Fruit fly (Drosophila melanogaster) whole organism, wandering third instar larva: Measurements from ENCODE around the gene Fdx2.

Experiments
- Hnf4 ChIP-seq: fragments of 200-800 bp; sonication (Bioruptor generic); optimal IDR thresholded peaks from 2 replicates; lab custom pipeline; 2016; ENCODE audit warnings: missing biosample characterization, mild to moderate bottlenecking, missing genetic modification characterization
- OdsH ChIP-seq: fragments of 200-800 bp; sonication (Bioruptor generic); optimal IDR thresholded peaks from 2 replicates; lab custom pipeline; 2016; ENCODE audit warnings: missing biosample characterization, mild to moderate bottlenecking, missing genetic modification characterization
- Sp1 ChIP-seq: fragments of 200-800 bp; sonication (Bioruptor generic); optimal IDR thresholded peaks from 3 replicates; lab custom pipeline; 2019; ENCODE audit warnings: missing biosample characterization, mild to moderate bottlenecking, missing genetic modification characterization, moderate library complexity
- dl ChIP-seq, 2 experiments: fragments of 175-275, 200-275 bp in 1 of 2; fragments of 200-275 bp in 1 of 2; sonication (Bioruptor generic); optimal IDR thresholded peaks; lab custom pipeline; 2018; ENCODE audit warnings: mild to moderate bottlenecking in 2 of 2, missing biosample characterization in 2 of 2, missing genetic modification characterization in 2 of 2, moderate library complexity in 2 of 2; ENCODE audit not compliant: partially characterized antibody in 2 of 2, insufficient read depth in 1 of 2
- lola ChIP-seq: fragments of >200 bp; optimal IDR thresholded peaks from 2 replicates; lab custom pipeline; 2017; ENCODE audit warnings: missing biosample characterization, missing genetic modification characterization
- pan ChIP-seq: fragments of >200 bp; optimal IDR thresholded peaks from 2 replicates; lab custom pipeline; 2017
- woc ChIP-seq: sonication (Bioruptor generic); optimal IDR thresholded peaks from 2 replicates; lab custom pipeline; 2016; ENCODE audit warnings: missing biosample characterization, mild to moderate bottlenecking, missing genetic modification characterization

DNA sequence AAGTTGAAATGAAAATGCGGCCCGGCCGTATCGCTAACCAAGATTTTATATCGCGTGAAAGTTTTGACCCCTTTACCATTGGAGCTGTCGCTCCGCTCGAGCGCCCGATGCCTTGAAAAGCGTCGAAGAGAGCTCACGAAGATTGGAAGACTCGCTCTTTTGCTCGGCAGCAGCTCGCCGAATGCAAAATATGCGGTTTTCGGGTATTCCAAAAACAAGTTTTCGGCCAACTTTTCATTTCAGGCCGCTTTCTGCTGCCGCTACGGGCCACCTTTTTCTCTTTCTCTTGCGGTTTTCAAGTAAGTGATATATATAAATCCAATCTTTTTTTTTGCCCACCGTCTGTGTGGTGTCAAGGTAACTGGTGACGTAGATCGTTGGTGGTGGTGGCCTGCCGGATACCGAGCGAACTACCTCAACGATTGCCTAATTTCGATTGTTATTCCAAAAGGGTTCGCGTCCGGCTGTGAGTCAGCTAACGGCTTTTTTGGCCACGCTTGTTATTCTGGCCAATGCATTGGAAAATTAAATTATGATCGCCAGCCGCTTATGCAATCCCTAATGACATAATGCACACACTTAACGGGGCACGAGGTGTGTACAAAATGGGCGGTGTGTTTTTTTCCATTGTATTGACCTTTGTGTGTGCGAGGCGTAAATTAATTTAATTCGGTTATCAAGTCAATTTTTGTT, 15.6 kb downstream of the Fdx2 start, which contains the start of gene dyl:
- no peak for TF ChIP-seq lola (GFP tag; lab: Kevin White, UChicago)
- no peak for TF ChIP-seq OdsH (GFP tag; lab: Kevin White, UChicago)
- no peak for TF ChIP-seq dl (GFP tag; optimal IDR thresholded peaks at IDR 0.05; lab: Kevin White, UChicago; ENCODE audit: insufficient read depth in 1 of 2, partially characterized antibody in 2 of 2)
- no peak for TF ChIP-seq woc (GFP tag; lab: Kevin White, UChicago)
- no peak for TF ChIP-seq Sp1 (GFP tag; lab: Kevin White, UChicago)
- TF ChIP-seq pan (lab: Kevin White, UChicago): no peak
- no peak for TF ChIP-seq Hnf4
